Worm (Caenorhabditis elegans) whole organism, early embryonic: Measurements from ENCODE around the gene F28G4.2.

ENCODE experiments used
- B0310.2 ChIP-seq: sonication (generic microtip); optimal IDR thresholded peaks from 2 replicates; lab custom pipeline; 2016; ENCODE audit warnings: mild to moderate bottlenecking, missing genetic modification characterization, missing compliant biosample characterization
- F13C5.2 ChIP-seq: sonication (generic microtip); optimal IDR thresholded peaks from 2 replicates; lab custom pipeline; 2017; ENCODE audit warnings: mild to moderate bottlenecking, missing genetic modification characterization, inconsistent platforms, missing compliant biosample characterization
- aly-1 ChIP-seq: sonication (generic microtip); optimal IDR thresholded peaks from 2 replicates; lab custom pipeline; 2016; ENCODE audit warnings: missing genetic modification characterization, missing compliant biosample characterization
- ama-1 ChIP-seq: fragments of 150-350 bp; optimal IDR thresholded peaks from 2 replicates; lab custom pipeline; 2014
- ceh-13 ChIP-seq: fragments of 200-800 bp; sonication (Bioruptor generic); optimal IDR thresholded peaks from 2 replicates; lab custom pipeline; 2018; ENCODE audit warnings: mild to moderate bottlenecking, missing genetic modification characterization, missing compliant biosample characterization
- ceh-36 ChIP-seq: sonication (generic microtip); optimal IDR thresholded peaks from 2 replicates; lab custom pipeline; 2016; ENCODE audit warnings: missing genetic modification characterization, inconsistent platforms, missing compliant biosample characterization
- ets-7 ChIP-seq: sonication (generic microtip); optimal IDR thresholded peaks from 2 replicates; lab custom pipeline; 2016; ENCODE audit warnings: missing genotype, missing genetic modification characterization, missing compliant biosample characterization
- flt-1 ChIP-seq: fragments of 200-800 bp; sonication (Bioruptor generic); IDR thresholded peaks from 2 replicates; pipeline ENCODE4 v1.3.6; 2022; ENCODE audit warnings: missing genetic modification characterization, missing compliant biosample characterization
- hmbx-1 ChIP-seq: sonication (generic microtip); optimal IDR thresholded peaks from 2 replicates; lab custom pipeline; 2016; ENCODE audit warnings: mild to moderate bottlenecking, missing genetic modification characterization, missing compliant biosample characterization
- hmg-4 ChIP-seq: fragments of 200-800 bp; sonication (Bioruptor generic); optimal IDR thresholded peaks from 2 replicates; lab custom pipeline; 2018; ENCODE audit warnings: mild to moderate bottlenecking, missing genetic modification characterization, missing compliant biosample characterization
- hnd-1 ChIP-seq: sonication (generic microtip); optimal IDR thresholded peaks from 2 replicates; lab custom pipeline; 2016; ENCODE audit warnings: missing genetic modification characterization, missing compliant biosample characterization
- pes-1 ChIP-seq: fragments of 200-800 bp; sonication (Bioruptor generic); IDR thresholded peaks from 2 replicates; pipeline ENCODE4 v1.3.6; 2022; ENCODE audit warnings: missing genetic modification reagents, missing genetic modification characterization, missing compliant biosample characterization
- scrt-1 ChIP-seq: fragments of 200-800 bp; sonication (Bioruptor generic); IDR thresholded peaks from 2 replicates; pipeline ENCODE4 v1.3.6; 2022; ENCODE audit warnings: missing genetic modification characterization, missing compliant biosample characterization
- sea-1 ChIP-seq: fragments of 200-800 bp; sonication (Bioruptor generic); conservative IDR thresholded peaks from 2 replicates; pipeline ENCODE4 v1.3.6; 2022; ENCODE audit warnings: missing genetic modification characterization, missing compliant biosample characterization
- tbx-11 ChIP-seq: fragments of 200-800 bp; sonication (Bioruptor generic); IDR thresholded peaks from 2 replicates; pipeline ENCODE4 v1.3.6; 2022; ENCODE audit warnings: missing genetic modification characterization, missing compliant biosample characterization
- tbx-37 ChIP-seq: fragments of 200-800 bp; sonication (Bioruptor generic); conservative IDR thresholded peaks from 2 replicates; pipeline ENCODE4 v1.3.6; 2022; ENCODE audit warnings: missing genetic modification reagents, missing genetic modification characterization, missing compliant biosample characterization
- tra-4 ChIP-seq: sonication (generic microtip); optimal IDR thresholded peaks from 2 replicates; lab custom pipeline; 2017; ENCODE audit warnings: missing genetic modification characterization, missing compliant biosample characterization

F28G4.2 gene

DNA sequence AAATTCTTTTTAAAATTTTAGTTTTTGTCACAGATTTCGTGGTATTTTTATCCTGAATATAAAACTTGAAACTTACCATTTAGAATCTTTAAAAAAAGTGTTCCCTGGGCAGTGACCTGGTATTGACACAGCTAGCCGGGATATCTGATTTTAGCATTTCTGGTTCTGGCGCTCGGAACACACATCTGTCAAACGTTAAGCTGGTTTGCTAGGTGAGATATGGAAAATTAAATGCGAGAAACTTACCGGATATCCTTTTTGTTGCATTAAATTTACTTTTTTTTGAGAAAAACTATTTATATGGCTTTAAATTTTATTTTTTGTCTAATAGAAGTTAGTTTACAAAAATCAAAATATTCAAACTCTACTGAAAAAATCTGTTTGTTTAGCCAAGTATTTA is 3.7 kb upstream of the F28G4.2 start, which contains the start of gene F28G4.4:
TSS of gene F28G4.4 (minus strand) at position 101 of the 400 bp plus-strand sequence.
- TF ChIP-seq tbx-37 (GFP tag; lab: Robert Waterston, UW) (no peak), sea-1 (GFP tag; lab: Robert Waterston, UW) (no peak), ceh-36 (tag; lab: Kevin White, UChicago) (no peak), hmg-4 (GFP tag; lab: Kevin White, UChicago) (no peak), ets-7 (tag; lab: Kevin White, UChicago) (no peak), scrt-1 (GFP tag; lab: Robert Waterston, UW) (no peak), aly-1 (tag; lab: Kevin White, UChicago) (no peak), B0310.2 (no peak), hmbx-1 (tag; lab: Kevin White, UChicago) (no peak), ceh-13 (GFP tag; lab: Kevin White, UChicago) (no peak), ama-1 (lab: Kevin White, UChicago) (no peak), F13C5.2 (tag; lab: Kevin White, UChicago) (no peak)

DNA sequence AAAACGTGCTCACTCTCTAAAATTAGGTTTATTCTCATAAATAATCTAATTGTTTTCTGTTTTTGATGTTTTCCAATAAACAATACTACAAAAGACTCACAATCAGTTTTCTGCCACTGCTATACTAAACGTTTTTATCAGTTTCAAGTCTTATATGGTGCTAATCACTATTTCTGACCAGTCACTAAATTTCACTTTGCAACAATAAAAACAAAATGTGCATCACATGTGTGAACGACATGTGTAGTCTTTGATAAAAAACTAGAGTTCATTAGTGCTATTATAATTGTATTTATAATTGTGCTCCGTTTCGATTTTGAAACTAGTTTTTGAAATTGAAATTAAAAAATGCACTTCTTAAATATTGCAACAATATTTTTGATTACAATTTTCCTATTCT is 4.2 kb downstream of the F28G4.2 start, which contains the start of gene cyp-37B1:
TSS of gene cyp-37B1 (plus strand) at position 199 of the 400 bp plus-strand sequence.
- TF ChIP-seq hmg-4 (GFP tag; lab: Kevin White, UChicago) (no peak), tra-4 (tag; lab: Kevin White, UChicago) (no peak), sea-1 (GFP tag; lab: Robert Waterston, UW) (no peak), aly-1 (tag; lab: Kevin White, UChicago) (no peak), hnd-1 (tag; lab: Kevin White, UChicago) (no peak), tbx-37 (GFP tag; lab: Robert Waterston, UW) (no peak), pes-1 (GFP tag; lab: Robert Waterston, UW) (no peak)

DNA sequence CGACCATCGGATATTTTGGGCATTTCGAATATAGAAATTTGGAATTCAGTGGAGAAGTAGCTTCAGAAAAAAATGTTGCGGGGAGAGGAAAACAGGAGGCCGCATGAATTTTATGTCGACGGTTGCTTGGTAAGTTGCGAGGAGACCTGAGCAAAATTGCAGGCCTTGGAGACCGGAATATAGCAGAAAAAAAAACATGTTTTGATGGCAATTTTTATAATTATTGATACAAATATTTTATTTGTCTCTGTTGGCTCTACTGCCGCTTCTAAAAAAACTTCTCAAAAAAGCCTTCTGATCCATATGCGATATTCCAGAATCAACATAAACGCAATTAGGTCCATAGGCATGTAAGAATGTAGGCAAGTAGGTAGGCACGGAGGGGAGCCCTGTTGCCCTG is 6.8 kb downstream of the F28G4.2 start, which contains the start of gene pacl-1:
TSS of gene pacl-1 (minus strand) at position 101 of the 400 bp plus-strand sequence.
- no peak for TF ChIP-seq ets-7 (tag; lab: Kevin White, UChicago)
- TF ChIP-seq pes-1 (GFP tag; lab: Robert Waterston, UW), result no peak
- no peak for TF ChIP-seq hmbx-1 (tag; lab: Kevin White, UChicago)
- no peak for TF ChIP-seq ceh-36 (tag; lab: Kevin White, UChicago)
- TF ChIP-seq ceh-13 (GFP tag; lab: Kevin White, UChicago), result no peak
- TF ChIP-seq hmg-4 (GFP tag; lab: Kevin White, UChicago), result no peak
- no peak for TF ChIP-seq ama-1 (lab: Kevin White, UChicago)
- TF ChIP-seq flt-1 (GFP tag; lab: Robert Waterston, UW), result no peak
- no peak for TF ChIP-seq aly-1 (tag; lab: Kevin White, UChicago)
- TF ChIP-seq sea-1 (GFP tag; lab: Robert Waterston, UW), result no peak
- no peak for TF ChIP-seq tbx-37 (GFP tag; lab: Robert Waterston, UW)
- TF ChIP-seq tra-4 (tag; lab: Kevin White, UChicago), result no peak
- no peak for TF ChIP-seq F13C5.2 (tag; lab: Kevin White, UChicago)
- TF ChIP-seq scrt-1 (GFP tag; lab: Robert Waterston, UW), result no peak
- TF ChIP-seq B0310.2, result no peak

DNA sequence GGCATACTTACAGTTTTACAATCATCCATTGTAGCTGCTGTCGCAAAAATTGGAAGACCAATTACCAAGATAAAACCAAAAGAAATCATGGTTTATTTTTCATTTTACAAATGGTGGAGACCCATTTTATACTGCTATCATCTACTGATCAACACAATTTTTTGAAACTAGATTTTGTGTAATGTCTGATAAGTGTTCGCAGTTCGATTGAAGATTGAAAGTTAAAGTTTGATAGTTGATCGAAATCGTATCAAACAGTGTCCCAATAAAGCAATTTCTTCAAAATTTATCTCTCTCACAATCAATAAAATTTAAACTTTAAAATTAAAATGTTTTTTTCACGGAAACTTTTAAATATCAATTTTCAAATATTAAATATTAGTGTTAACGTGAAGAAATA is 11.0 kb downstream of the F28G4.2 start, which contains the start of gene T13F3.6:
TSS of gene T13F3.6 (minus strand) at position 101 of the 400 bp plus-strand sequence.
- TF ChIP-seq tbx-11 (no peak), ets-7 (tag; lab: Kevin White, UChicago) (no peak), ceh-13 (GFP tag; lab: Kevin White, UChicago) (no peak), hmbx-1 (tag; lab: Kevin White, UChicago) (no peak), tbx-37 (GFP tag; lab: Robert Waterston, UW) (no peak), hmg-4 (GFP tag; lab: Kevin White, UChicago) (no peak), tra-4 (tag; lab: Kevin White, UChicago) (no peak), flt-1 (GFP tag; lab: Robert Waterston, UW) (no peak), sea-1 (GFP tag; lab: Robert Waterston, UW) (no peak)

DNA sequence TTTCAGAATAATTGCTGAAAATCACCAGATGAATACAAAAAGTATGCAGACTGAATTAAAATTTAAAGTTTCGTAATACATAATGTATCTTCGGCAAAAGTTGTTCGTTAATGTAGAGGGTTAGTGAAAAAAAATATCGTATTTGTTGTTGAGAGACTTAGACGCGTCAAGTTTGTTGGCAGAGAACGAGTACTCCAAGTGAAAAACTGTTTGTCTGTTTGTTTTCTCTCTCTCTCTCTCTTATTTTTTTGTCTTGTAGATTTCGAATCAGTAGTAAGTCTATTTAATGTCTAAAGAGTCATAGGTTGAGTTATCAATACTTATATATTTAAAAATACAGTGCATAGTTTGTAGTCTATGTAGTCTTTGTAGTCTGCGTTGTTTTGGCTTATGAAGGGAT is 12.6 kb downstream of the F28G4.2 start, which contains the start of the genes fbxa-2 and T13F3.8:
TSS of gene fbxa-2 (minus strand) at position 101 of the 400 bp plus-strand sequence.
TSS of gene T13F3.8 (plus strand) at position 245 of the 400 bp plus-strand sequence.
- TF ChIP-seq ama-1 (lab: Kevin White, UChicago), result no peak
- no peak for TF ChIP-seq ceh-13 (GFP tag; lab: Kevin White, UChicago)
- no peak for TF ChIP-seq F13C5.2 (tag; lab: Kevin White, UChicago)
- no peak for TF ChIP-seq tbx-11
- TF ChIP-seq aly-1 (tag; lab: Kevin White, UChicago), result no peak
- no peak for TF ChIP-seq ets-7 (tag; lab: Kevin White, UChicago)
- no peak for TF ChIP-seq hmg-4 (GFP tag; lab: Kevin White, UChicago)
- TF ChIP-seq sea-1 (GFP tag; lab: Robert Waterston, UW), result no peak
- no peak for TF ChIP-seq scrt-1 (GFP tag; lab: Robert Waterston, UW)
- TF ChIP-seq tbx-37 (GFP tag; lab: Robert Waterston, UW), result no peak
- no peak for TF ChIP-seq pes-1 (GFP tag; lab: Robert Waterston, UW)
- no peak for TF ChIP-seq tra-4 (tag; lab: Kevin White, UChicago)
- TF ChIP-seq hnd-1 (tag; lab: Kevin White, UChicago), result no peak
- TF ChIP-seq hmbx-1 (tag; lab: Kevin White, UChicago), result no peak
- TF ChIP-seq B0310.2, result no peak
- TF ChIP-seq ceh-36 (tag; lab: Kevin White, UChicago), result no peak
- TF ChIP-seq flt-1 (GFP tag; lab: Robert Waterston, UW), result no peak

DNA sequence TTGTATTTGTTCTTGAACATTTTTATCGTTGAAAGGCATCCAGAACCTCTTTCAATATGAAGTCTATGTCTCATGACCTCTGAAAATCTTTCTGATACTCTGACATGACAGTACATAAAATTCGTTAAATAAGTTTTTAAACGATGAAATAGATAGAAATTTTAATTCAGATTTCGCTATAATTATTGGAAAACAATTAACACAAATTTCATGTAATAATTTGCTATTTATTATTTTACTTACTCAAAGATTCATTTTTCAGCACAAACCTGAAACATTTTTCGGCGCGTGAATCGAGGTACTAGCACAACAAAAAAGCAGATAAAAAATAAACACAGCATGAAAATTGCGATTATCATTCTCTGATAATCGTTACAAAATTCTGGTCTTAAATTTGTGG is 15.6 kb downstream of the F28G4.2 start, which contains the start of gene T13F3.4:
TSS of gene T13F3.4 (minus strand) at position 101 of the 400 bp plus-strand sequence.
- no peak for TF ChIP-seq tra-4 (tag; lab: Kevin White, UChicago)
- TF ChIP-seq ceh-36 (tag; lab: Kevin White, UChicago), result no peak
- no peak for TF ChIP-seq tbx-11
- no peak for TF ChIP-seq flt-1 (GFP tag; lab: Robert Waterston, UW)

DNA sequence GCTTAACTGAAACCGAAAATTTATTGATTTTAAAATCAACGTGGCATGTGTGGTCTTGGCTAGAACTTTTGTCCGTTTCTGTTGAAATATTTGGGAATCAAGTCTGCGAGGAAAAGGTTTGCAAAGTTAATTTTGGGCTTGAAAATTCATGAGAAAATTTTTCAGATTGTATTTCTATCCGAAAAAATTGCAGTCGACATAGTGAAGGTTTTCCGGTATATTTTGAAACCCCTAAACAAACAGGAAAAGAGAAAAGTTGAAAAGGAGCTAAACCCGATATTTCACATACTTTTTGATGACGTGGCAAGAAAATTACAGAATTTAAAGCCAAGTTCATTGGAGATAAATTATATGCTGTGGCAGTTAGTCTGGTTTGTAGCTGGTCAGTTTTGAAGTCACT is 22.4 kb downstream of the F28G4.2 start, which contains the start of gene nhr-127:
TSS of gene nhr-127 (plus strand) at position 301 of the 400 bp plus-strand sequence.
- TF ChIP-seq ceh-36 (tag; lab: Kevin White, UChicago) (no peak), hmg-4 (GFP tag; lab: Kevin White, UChicago) (no peak), aly-1 (tag; lab: Kevin White, UChicago) (no peak), tbx-37 (GFP tag; lab: Robert Waterston, UW) (no peak)
